Fruit fly (Drosophila melanogaster): ENCODE results near the gene Grp170.
A peak's percentile ranks its signal among the peaks of the same experiment; 100 is the strongest.

Gene Grp170

dm6 chrX:2300293-2301068 is 25.6 kb upstream of the Grp170 start (continued):
- TF ChIP-seq shn (GFP tag; optimal IDR thresholded peaks at IDR 0.05) (peak; percentile 93), CrebB (tag; optimal IDR thresholded peaks at IDR 0.05) (peak; percentile 94), CG15696 (tag; optimal IDR thresholded peaks at IDR 0.05) (peak; percentile 59), CG7556 (GFP tag; optimal IDR thresholded peaks at IDR 0.05) (peak; percentile 95), fd96Cb (tag; optimal IDR thresholded peaks at IDR 0.05) (peak; percentile 96), cas (GFP tag; IDR thresholded peaks at IDR 0.05) (peak; percentile 82), org-1 (GFP tag; optimal IDR thresholded peaks at IDR 0.05) (peak; percentile 97), tap (tag; optimal IDR thresholded peaks at IDR 0.05) (peak; percentile 95), Fer2 (tag; optimal IDR thresholded peaks at IDR 0.05) (peak; percentile 75), CG4424 (GFP tag; optimal IDR thresholded peaks at IDR 0.05) (peak; percentile 84), CG3065 (GFP tag; optimal IDR thresholded peaks at IDR 0.05) (peak; percentile 69), ssp (GFP tag; IDR thresholded peaks at IDR 0.05) (peak; percentile 90), CG15514 (GFP tag; optimal IDR thresholded peaks at IDR 0.05) (peak; percentile 87), CG10654 (GFP tag; optimal IDR thresholded peaks at IDR 0.05) (peak; percentile 84), CG2120 (GFP tag; optimal IDR thresholded peaks at IDR 0.05) (peak; percentile 94), Oli (tag; optimal IDR thresholded peaks at IDR 0.05) (peak; percentile 97), Dref (GFP tag; IDR thresholded peaks at IDR 0.05) (peak; percentile 32; the same call in 1 of the 2 replicates), CG43689 (GFP tag; IDR thresholded peaks at IDR 0.05) (peak; percentile 93), tin (GFP tag; optimal IDR thresholded peaks at IDR 0.05) (peak; percentile 89), CG12219 (GFP tag; optimal IDR thresholded peaks at IDR 0.05) (peak; percentile 97), crp (GFP tag; optimal IDR thresholded peaks at IDR 0.05) (peak in 1 of 2 experiments; percentile 68), CG33213 (GFP tag; optimal IDR thresholded peaks at IDR 0.05) (peak; percentile 89), CG17186 (GFP tag; optimal IDR thresholded peaks at IDR 0.05) (peak; percentile 86), disco-r (GFP tag; optimal IDR thresholded peaks at IDR 0.05) (peak; percentile 92), Hand (GFP tag; optimal IDR thresholded peaks at IDR 0.05) (peak; percentile 90), Hr3 (GFP tag; optimal IDR thresholded peaks at IDR 0.05) (peak; percentile 90), CG9437 (GFP tag; optimal IDR thresholded peaks at IDR 0.05) (peak; percentile 88), wek (GFP tag; optimal IDR thresholded peaks at IDR 0.05) (peak; percentile 90), slp2 (GFP tag; optimal IDR thresholded peaks at IDR 0.05) (peak; percentile 95), BEAF-32 (GFP tag; optimal IDR thresholded peaks at IDR 0.05) (peak; percentile 9), Optix (GFP tag; IDR thresholded peaks at IDR 0.05) (peak; percentile 98), amos (GFP tag; IDR thresholded peaks at IDR 0.05; ENCODE audit: partially characterized antibody) (no peak), nerfin-1 (tag; optimal IDR thresholded peaks at IDR 0.05) (peak; percentile 84), ase (GFP tag; IDR thresholded peaks at IDR 0.05) (peak; percentile 97), en (GFP tag; optimal IDR thresholded peaks at IDR 0.05) (peak; percentile 73), CG9817 (tag; optimal IDR thresholded peaks at IDR 0.05) (peak; percentile 90), nmo (GFP tag; optimal IDR thresholded peaks at IDR 0.05) (peak; percentile 96), pho (GFP tag; optimal IDR thresholded peaks at IDR 0.05) (peak; percentile 86), twi (tag; optimal IDR thresholded peaks at IDR 0.05) (peak; percentile 91), sd (tag; optimal IDR thresholded peaks at IDR 0.05) (peak; percentile 85), MTF-1 (GFP tag; optimal IDR thresholded peaks at IDR 0.05; ENCODE audit: borderline replicate concordance) (peak; percentile 88), trh (GFP tag; optimal IDR thresholded peaks at IDR 0.05) (peak; percentile 81), CG13775 (GFP tag; optimal IDR thresholded peaks at IDR 0.05) (peak; percentile 92), CG18764 (GFP tag; optimal IDR thresholded peaks at IDR 0.05) (peak; percentile 78), Hr51 (GFP tag; optimal IDR thresholded peaks at IDR 0.05) (peak; percentile 89 to 96), mirr (GFP tag; optimal IDR thresholded peaks at IDR 0.05) (peak; percentile 75), CG9797 (GFP tag; optimal IDR thresholded peaks at IDR 0.05) (peak; percentile 33), Opbp (GFP tag; IDR thresholded peaks at IDR 0.05; ENCODE audit: partially characterized antibody) (peak; percentile 31; the same call in 1 of the 3 replicates)

All from whole organism, embryonic.